Fruit fly (Drosophila melanogaster): ENCODE measurements around the gene Icmt.

The Icmt gene

dm6 chr3L:13032085-13032914 lies 14.2 kb downstream of the Icmt start (continued):
- TF ChIP-seq CG10431 (GFP tag; optimal IDR thresholded peaks at IDR 0.05) (peak; percentile 33), CG11398 (GFP tag; optimal IDR thresholded peaks at IDR 0.05) (peak; percentile 2), BEAF-32 (GFP tag; optimal IDR thresholded peaks at IDR 0.05) (peak; percentile 64), Gsc (GFP tag; IDR thresholded peaks at IDR 0.05) (no peak)

dm6 chr3L:13032915-13033282 lies 14.8 kb downstream of the Icmt start:
- TF ChIP-seq Ssrp (tag; optimal IDR thresholded peaks at IDR 0.05) (no peak), Pdp1 (GFP tag; optimal IDR thresholded peaks at IDR 0.05) (peak in 1 of 2 experiments; percentile 62), Hand (GFP tag; optimal IDR thresholded peaks at IDR 0.05) (no peak), vfl (GFP tag; optimal IDR thresholded peaks at IDR 0.05) (no peak), CG10654 (GFP tag; optimal IDR thresholded peaks at IDR 0.05) (no peak), CG10979 (tag; optimal IDR thresholded peaks at IDR 0.05) (no peak), pum (GFP tag; optimal IDR thresholded peaks at IDR 0.05) (no peak), CG31388 (GFP tag; optimal IDR thresholded peaks at IDR 0.05) (no peak), CG15696 (tag; optimal IDR thresholded peaks at IDR 0.05) (no peak), bsh (GFP tag; optimal IDR thresholded peaks at IDR 0.05) (no peak), lola (GFP tag; optimal IDR thresholded peaks at IDR 0.05) (peak in 1 of 3 experiments; percentile 49), Doc2 (GFP tag; IDR thresholded peaks at IDR 0.05) (no peak), CG4360 (GFP tag; IDR thresholded peaks at IDR 0.05) (peak; percentile 58), Atf3 (GFP tag; optimal IDR thresholded peaks at IDR 0.05) (no peak), ap (GFP tag; IDR thresholded peaks at IDR 0.05) (no peak), Hr3 (GFP tag; optimal IDR thresholded peaks at IDR 0.05) (no peak), pita (GFP tag; optimal IDR thresholded peaks at IDR 0.05) (no peak), ERR (GFP tag; optimal IDR thresholded peaks at IDR 0.05) (no peak)

- TF ChIP-seq Blimp-1 (GFP tag; optimal IDR thresholded peaks at IDR 0.05), result peak; percentile 89
- peak; percentile 73 for TF ChIP-seq sens (GFP tag)
- TF ChIP-seq en (GFP tag; optimal IDR thresholded peaks at IDR 0.05), result no peak
- TF ChIP-seq ci (GFP tag; IDR thresholded peaks at IDR 0.05), result 0 out of 3 replicates have a peak, but pooled peaks have one; percentile 15
- peak; percentile 66 for TF ChIP-seq CG18764 (GFP tag; optimal IDR thresholded peaks at IDR 0.05)
- TF ChIP-seq CG6791 (GFP tag; IDR thresholded peaks at IDR 0.05; ENCODE audit: partially characterized antibody), result 0 out of 3 replicates have a peak, but pooled peaks have one; percentile 24
- peak; percentile 10 for TF ChIP-seq phol (tag; optimal IDR thresholded peaks at IDR 0.05)
- peak; percentile 22; the same call in 1 of the 2 replicates for TF ChIP-seq Xrp1 (GFP tag; IDR thresholded peaks at IDR 0.05)
- TF ChIP-seq kni (GFP tag; optimal IDR thresholded peaks at IDR 0.05), result peak; percentile 24
- TF ChIP-seq CG10979 (tag; optimal IDR thresholded peaks at IDR 0.05), result peak; percentile 39
- TF ChIP-seq ken (GFP tag; IDR thresholded peaks at IDR 0.05), result 0 out of 3 replicates have a peak, but pooled peaks have one; percentile 8
- TF ChIP-seq CG14860 (GFP tag; IDR thresholded peaks at IDR 0.05; ENCODE audit: partially characterized antibody), result 0 out of 3 replicates have a peak, but pooled peaks have one; percentile 43
- no peak for TF ChIP-seq Adf1 (GFP tag; IDR thresholded peaks at IDR 0.05)
- TF ChIP-seq CG2116 (GFP tag; optimal IDR thresholded peaks at IDR 0.05), result no peak
- peak; percentile 23 for TF ChIP-seq CG15696 (tag; optimal IDR thresholded peaks at IDR 0.05)
- peak; percentile 28; the same call in 1 of the 3 replicates for TF ChIP-seq Opbp (GFP tag; IDR thresholded peaks at IDR 0.05; ENCODE audit: partially characterized antibody)
- TF ChIP-seq C15 (GFP tag; IDR thresholded peaks at IDR 0.05), result 0 out of 3 replicates have a peak, but pooled peaks have one; percentile 38
- no peak for TF ChIP-seq Side (GFP tag; optimal IDR thresholded peaks at IDR 0.05)
- TF ChIP-seq dmrt11E (tag; optimal IDR thresholded peaks at IDR 0.05), result peak; percentile 4
- peak; percentile 4 for TF ChIP-seq Ets65A (GFP tag)
- no peak for TF ChIP-seq crol (GFP tag; IDR thresholded peaks at IDR 0.05)
Measured at dm6 chr3L:13033361-13033760, 15.3 kb downstream of the Icmt start.

Data from whole organism, embryonic.